Worm (Caenorhabditis elegans) whole organism, L1 larva: ENCODE data around the gene ani-1.

Experiments
- aha-1 ChIP-seq: fragments of 150-350 bp; optimal IDR thresholded peaks from 2 replicates; lab custom pipeline; 2014; ENCODE audit warnings: missing biosample characterization, missing genetic modification characterization
- elt-2 ChIP-seq: sonication (generic microtip); optimal IDR thresholded peaks from 2 replicates; lab custom pipeline; 2016; ENCODE audit warnings: missing genetic modification characterization, mild to moderate bottlenecking, inconsistent platforms, missing compliant biosample characterization, missing genetic modification reagents
- lin-15B ChIP-seq: fragments of 150-350 bp; sonication (generic microtip); optimal IDR thresholded peaks from 3 replicates; lab custom pipeline; 2014; ENCODE audit warnings: missing biosample characterization, missing genetic modification characterization
- lin-39 ChIP-seq: fragments of 150-350 bp; optimal IDR thresholded peaks from 2 replicates; lab custom pipeline; 2014; ENCODE audit warnings: missing biosample characterization, missing genetic modification reagents, missing genetic modification characterization
- lsy-2 ChIP-seq, 2 experiments: fragments of 150-350 bp; optimal IDR thresholded peaks; 2 replicates each; lab custom pipeline; 2014; ENCODE audit warnings: missing biosample characterization in 2 of 2, missing genetic modification characterization in 2 of 2
- mep-1 ChIP-seq: fragments of 150-350 bp; optimal IDR thresholded peaks from 2 replicates; lab custom pipeline; 2014; ENCODE audit warnings: missing biosample characterization, missing genetic modification characterization
- nhr-12 ChIP-seq: sonication (generic microtip); optimal IDR thresholded peaks from 2 replicates; lab custom pipeline; 2017; ENCODE audit warnings: missing biosample characterization, missing genetic modification characterization
- nhr-20 ChIP-seq: sonication (generic microtip); optimal IDR thresholded peaks from 2 replicates; lab custom pipeline; 2016; ENCODE audit warnings: mild to moderate bottlenecking, missing genetic modification characterization, missing compliant biosample characterization
- nhr-28 ChIP-seq: fragments of 150-350 bp; optimal IDR thresholded peaks from 2 replicates; lab custom pipeline; 2014; ENCODE audit warnings: missing biosample characterization, missing genetic modification characterization
- nhr-77 ChIP-seq: fragments of 150-350 bp; optimal IDR thresholded peaks from 2 replicates; lab custom pipeline; 2014; ENCODE audit warnings: missing biosample characterization, missing genetic modification characterization
- unc-62 ChIP-seq: fragments of 150-350 bp; optimal IDR thresholded peaks from 2 replicates; lab custom pipeline; 2014; ENCODE audit warnings: missing biosample characterization, missing genetic modification reagents, missing genetic modification characterization

- TF ChIP-seq nhr-20 (tag; lab: Kevin White, UChicago) (no peak), lin-15B (tag; lab: Kevin White, UChicago) (no peak), lsy-2 (tag; optimal IDR thresholded peaks at IDR 0.05; lab: Kevin White, UChicago) (no peak), lin-39 (tag; lab: Kevin White, UChicago) (no peak), nhr-77 (tag; lab: Kevin White, UChicago) (no peak), aha-1 (tag; lab: Kevin White, UChicago) (no peak), nhr-28 (tag; lab: Kevin White, UChicago) (no peak), elt-2 (tag; lab: Kevin White, UChicago) (no peak), mep-1 (tag; lab: Kevin White, UChicago) (no peak), nhr-12 (tag; lab: Kevin White, UChicago) (no peak), unc-62 (GFP tag; lab: Kevin White, UChicago) (no peak)
Observed at ce11 chrIII:12437020-12437419, 16.2 kb downstream of the ani-1 start.
